Fruit fly (Drosophila melanogaster): Measurements from ENCODE around the gene plh.
A peak's percentile ranks its signal among the peaks of the same experiment; 100 is the strongest.

The plh gene

DNA sequence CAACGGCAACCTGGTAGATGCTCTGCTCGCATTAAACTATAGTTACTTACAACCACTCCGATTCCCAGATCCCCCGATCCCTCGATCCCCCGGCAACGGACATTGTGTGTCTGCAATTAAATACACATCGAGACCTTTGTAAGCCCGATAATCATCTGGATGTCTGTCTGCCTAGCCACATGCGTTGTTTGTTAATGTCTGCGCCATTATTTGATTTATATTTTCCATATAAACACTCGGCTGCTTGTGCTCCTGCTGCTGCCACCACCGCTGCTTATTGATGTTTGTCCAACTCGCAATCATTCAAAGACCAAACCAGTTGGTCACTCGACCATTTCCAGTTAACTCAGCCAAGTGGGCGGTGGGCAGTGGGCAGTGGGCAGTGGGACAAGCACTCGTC, 5.4 kb upstream of the plh start (continued):
- no peak for TF ChIP-seq Oaz (GFP tag; IDR thresholded peaks at IDR 0.05)
- no peak for TF ChIP-seq CG1832 (GFP tag; optimal IDR thresholded peaks at IDR 0.05)
- TF ChIP-seq ems (GFP tag; optimal IDR thresholded peaks at IDR 0.05), result no peak
- no peak for TF ChIP-seq gfzf (GFP tag; optimal IDR thresholded peaks at IDR 0.05)
- TF ChIP-seq CG14965 (GFP tag; optimal IDR thresholded peaks at IDR 0.05; ENCODE audit: borderline replicate concordance), result no peak
- TF ChIP-seq ATbp (GFP tag; optimal IDR thresholded peaks at IDR 0.05), result peak; percentile 30
- no peak for TF ChIP-seq Side (GFP tag; optimal IDR thresholded peaks at IDR 0.05)
- TF ChIP-seq CG4424 (GFP tag; optimal IDR thresholded peaks at IDR 0.05), result no peak
- TF ChIP-seq Fer1 (GFP tag; optimal IDR thresholded peaks at IDR 0.05), result no peak
- TF ChIP-seq slp2 (GFP tag; optimal IDR thresholded peaks at IDR 0.05), result no peak
- no peak for TF ChIP-seq nom (GFP tag; optimal IDR thresholded peaks at IDR 0.05)
- TF ChIP-seq crp (GFP tag; optimal IDR thresholded peaks at IDR 0.05), result no peak
- TF ChIP-seq CG30020 (tag; optimal IDR thresholded peaks at IDR 0.05), result no peak
- no peak for TF ChIP-seq CG12659 (GFP tag; optimal IDR thresholded peaks at IDR 0.05)
- no peak for TF ChIP-seq H2.0 (GFP tag; IDR thresholded peaks at IDR 0.05)
- TF ChIP-seq CG2875 (GFP tag; optimal IDR thresholded peaks at IDR 0.05), result peak; percentile 17
- no peak for TF ChIP-seq CG13296 (GFP tag; optimal IDR thresholded peaks at IDR 0.05)
- TF ChIP-seq CG10565 (GFP tag; optimal IDR thresholded peaks at IDR 0.05), result no peak
- no peak for TF ChIP-seq Fer3 (tag; optimal IDR thresholded peaks at IDR 0.05)
- no peak for TF ChIP-seq CG17912 (GFP tag; optimal IDR thresholded peaks at IDR 0.05)
- TF ChIP-seq Sry-δ (GFP tag; optimal IDR thresholded peaks at IDR 0.05), result no peak
- TF ChIP-seq sens (GFP tag), result peak; percentile 86
- TF ChIP-seq grau (tag; optimal IDR thresholded peaks at IDR 0.05), result no peak
- no peak for TF ChIP-seq cas (GFP tag; IDR thresholded peaks at IDR 0.05)
- TF ChIP-seq tna (GFP tag; IDR thresholded peaks at IDR 0.05; ENCODE audit: partially characterized antibody), result no peak
- no peak for TF ChIP-seq repo (GFP tag; optimal IDR thresholded peaks at IDR 0.05)
- no peak for TF ChIP-seq Hmx (GFP tag; optimal IDR thresholded peaks at IDR 0.05)
- TF ChIP-seq CG8089 (GFP tag; optimal IDR thresholded peaks at IDR 0.05), result no peak
- TF ChIP-seq Blimp-1 (GFP tag; optimal IDR thresholded peaks at IDR 0.05), result no peak
- no peak for TF ChIP-seq p53 (GFP tag; optimal IDR thresholded peaks at IDR 0.05)
- TF ChIP-seq Poxn (GFP tag; IDR thresholded peaks at IDR 0.05), result no peak
- TF ChIP-seq lilli (GFP tag; optimal IDR thresholded peaks at IDR 0.05), result no peak
- no peak for TF ChIP-seq CG30403 (GFP tag; optimal IDR thresholded peaks at IDR 0.05)
- TF ChIP-seq cwo (GFP tag; optimal IDR thresholded peaks at IDR 0.05), result no peak
- TF ChIP-seq salm (tag; optimal IDR thresholded peaks at IDR 0.05), result peak; percentile 43
- no peak for TF ChIP-seq pros (GFP tag; optimal IDR thresholded peaks at IDR 0.05)
- no peak for TF ChIP-seq tgo (GFP tag; IDR thresholded peaks at IDR 0.05)
- no peak for TF ChIP-seq tin (GFP tag; optimal IDR thresholded peaks at IDR 0.05)
- TF ChIP-seq phol (tag; optimal IDR thresholded peaks at IDR 0.05), result no peak
- peak; percentile 6 for TF ChIP-seq CG18262 (tag; optimal IDR thresholded peaks at IDR 0.05)
- no peak for TF ChIP-seq CG3163 (GFP tag; optimal IDR thresholded peaks at IDR 0.05)
- no peak for TF ChIP-seq CG14050 (GFP tag; IDR thresholded peaks at IDR 0.05)
- TF ChIP-seq Awh (GFP tag; IDR thresholded peaks at IDR 0.05), result 0 out of 2 replicates have a peak, but pooled peaks have one; percentile 30
- TF ChIP-seq CG13775 (GFP tag; optimal IDR thresholded peaks at IDR 0.05), result no peak
- TF ChIP-seq shn (GFP tag; optimal IDR thresholded peaks at IDR 0.05), result no peak
- TF ChIP-seq CG14014 (GFP tag; IDR thresholded peaks at IDR 0.05), result no peak
- TF ChIP-seq jumu (GFP tag; optimal IDR thresholded peaks at IDR 0.05), result no peak
- TF ChIP-seq TFAM (GFP tag; optimal IDR thresholded peaks at IDR 0.05), result no peak
- TF ChIP-seq hbn (GFP tag; IDR thresholded peaks at IDR 0.05; ENCODE audit: partially characterized antibody), result no peak
- no peak for TF ChIP-seq Stat92E (GFP tag; optimal IDR thresholded peaks at IDR 0.05)
- no peak for TF ChIP-seq Dp (GFP tag; optimal IDR thresholded peaks at IDR 0.05)
